Worm (Caenorhabditis elegans): ENCODE measurements around the gene F41B4.2.

The F41B4.2 gene

DNA sequence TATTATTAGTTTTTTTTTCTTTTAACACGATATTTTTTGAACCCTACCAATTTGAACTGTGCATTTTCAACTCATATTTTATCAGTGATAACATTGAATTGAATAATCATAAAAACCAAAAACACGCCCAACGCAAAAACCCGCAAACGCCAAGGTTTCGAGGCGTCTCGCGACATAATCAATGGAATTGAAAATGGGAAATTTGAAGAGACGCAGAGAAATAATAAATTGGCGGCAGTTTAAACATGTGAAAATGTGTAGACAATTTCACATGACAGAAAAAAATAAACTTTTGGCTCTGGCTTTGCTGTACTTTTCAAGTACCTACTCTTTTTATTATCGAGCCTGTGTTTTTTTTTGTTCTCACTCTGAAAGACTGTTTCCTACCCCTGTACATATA, 30.2 kb downstream of the F41B4.2 start:
- no peak for TF ChIP-seq drap-1 (GFP tag; optimal IDR thresholded peaks at IDR 0.05)
- no peak for TF ChIP-seq ceh-83 (GFP tag; optimal IDR thresholded peaks at IDR 0.05)
- TF ChIP-seq ces-1 (GFP tag; optimal IDR thresholded peaks at IDR 0.05): peak; percentile 86
- TF ChIP-seq mep-1 (tag; optimal IDR thresholded peaks at IDR 0.05): peak; percentile 16
- TF ChIP-seq elt-1 (tag; optimal IDR thresholded peaks at IDR 0.05; ENCODE audit: borderline replicate concordance, insufficient read depth): no peak
- TF ChIP-seq nhr-2 (tag; optimal IDR thresholded peaks at IDR 0.05): no peak
- TF ChIP-seq sem-2 (GFP tag; optimal IDR thresholded peaks at IDR 0.05): no peak
- TF ChIP-seq nhr-76 (tag; optimal IDR thresholded peaks at IDR 0.05): no peak
- no peak for TF ChIP-seq lin-32 (GFP tag; optimal IDR thresholded peaks at IDR 0.05)
- TF ChIP-seq pha-4 (tag; optimal IDR thresholded peaks at IDR 0.05): peak; percentile 29

ce11 chrX:6804405-6804804, 30.7 kb downstream of the F41B4.2 start:
- TF ChIP-seq mls-2 (tag; optimal IDR thresholded peaks at IDR 0.05): no peak
- TF ChIP-seq nhr-237 (tag; optimal IDR thresholded peaks at IDR 0.05): no peak
- TF ChIP-seq bed-3 (GFP tag; optimal IDR thresholded peaks at IDR 0.05): no peak
- no peak for TF ChIP-seq sem-2 (GFP tag; optimal IDR thresholded peaks at IDR 0.05)
- no peak for TF ChIP-seq nhr-2 (tag; optimal IDR thresholded peaks at IDR 0.05)
- no peak for TF ChIP-seq snpc-4 (tag; optimal IDR thresholded peaks at IDR 0.05)
- no peak for TF ChIP-seq lsy-2 (tag; optimal IDR thresholded peaks at IDR 0.05)
- no peak for TF ChIP-seq lin-32 (GFP tag; optimal IDR thresholded peaks at IDR 0.05)
- no peak for TF ChIP-seq sptf-1 (tag; optimal IDR thresholded peaks at IDR 0.05)
- TF ChIP-seq blmp-1 (tag; optimal IDR thresholded peaks at IDR 0.05): no peak
- TF ChIP-seq elt-3 (tag; optimal IDR thresholded peaks at IDR 0.05): no peak
- no peak for TF ChIP-seq unc-39 (tag; optimal IDR thresholded peaks at IDR 0.05)
- no peak for TF ChIP-seq nhr-76 (tag; optimal IDR thresholded peaks at IDR 0.05)
- no peak for TF ChIP-seq mab-5 (tag; optimal IDR thresholded peaks at IDR 0.05)
- no peak for TF ChIP-seq zip-8 (tag; optimal IDR thresholded peaks at IDR 0.05)
- no peak for TF ChIP-seq unc-62 (GFP tag; optimal IDR thresholded peaks at IDR 0.05)
- no peak for TF ChIP-seq unc-120 (tag; optimal IDR thresholded peaks at IDR 0.05; ENCODE audit: poor library complexity, severe bottlenecking)
- no peak for TF ChIP-seq ces-1 (GFP tag; optimal IDR thresholded peaks at IDR 0.05)

DNA sequence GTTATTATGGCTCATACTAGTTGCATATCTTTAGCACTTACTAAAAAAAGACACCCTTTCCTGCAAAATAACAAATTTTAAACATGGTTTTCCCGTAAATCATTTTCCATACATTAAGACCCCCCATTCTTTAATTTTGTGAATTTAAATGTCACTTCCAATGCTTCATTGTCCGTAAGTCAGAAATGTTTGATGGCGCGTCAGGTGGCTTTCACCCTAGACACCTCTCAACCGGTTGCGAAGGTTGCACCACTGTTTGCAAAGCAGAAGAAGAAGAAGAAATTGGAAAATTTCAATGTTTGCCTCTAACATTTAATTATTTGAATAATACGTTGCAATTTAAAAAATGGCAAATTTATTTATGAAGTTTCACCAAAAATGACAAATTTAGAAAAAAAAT, 33.5 kb downstream of the F41B4.2 start:
- TF ChIP-seq unc-62 (GFP tag; optimal IDR thresholded peaks at IDR 0.05): no peak
- TF ChIP-seq tbx-8 (GFP tag; optimal IDR thresholded peaks at IDR 0.05): no peak
- TF ChIP-seq M03D4.4 (tag; optimal IDR thresholded peaks at IDR 0.05): no peak
- TF ChIP-seq hlh-1 (tag; optimal IDR thresholded peaks at IDR 0.05): peak; percentile 82

DNA sequence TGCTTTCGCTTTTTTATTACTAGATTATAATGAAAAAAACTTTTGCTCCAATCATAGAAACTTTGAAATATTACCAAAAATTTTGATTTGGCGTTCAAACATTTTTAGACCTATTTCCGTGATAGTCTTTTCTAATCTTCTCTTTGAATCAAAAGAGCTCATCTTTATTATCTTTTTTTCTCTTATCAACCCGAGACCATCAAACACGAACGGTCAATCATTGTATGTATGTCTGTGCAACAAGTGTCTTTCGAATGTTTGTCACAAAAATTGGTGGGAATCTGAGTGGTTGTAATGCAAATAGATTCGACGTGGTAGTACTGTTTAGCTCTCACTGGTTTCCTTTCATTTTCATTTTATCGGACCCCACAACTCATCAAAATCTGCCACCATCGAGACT, 35.3 kb downstream of the F41B4.2 start, which contains the start of gene M03A8.3:
Gene M03A8.3, plus strand, starts transcription at position 278 of the 400 bp plus-strand sequence.
- TF ChIP-seq tbx-8 (GFP tag; optimal IDR thresholded peaks at IDR 0.05): no peak
- TF ChIP-seq drap-1 (GFP tag; optimal IDR thresholded peaks at IDR 0.05): no peak
- TF ChIP-seq lsy-2 (tag; optimal IDR thresholded peaks at IDR 0.05): no peak
- no peak for TF ChIP-seq lin-32 (GFP tag; optimal IDR thresholded peaks at IDR 0.05)
- no peak for TF ChIP-seq ceh-83 (GFP tag; optimal IDR thresholded peaks at IDR 0.05)

- TF ChIP-seq M03D4.4 (tag; optimal IDR thresholded peaks at IDR 0.05) (no peak), lin-13 (tag; optimal IDR thresholded peaks at IDR 0.05) (no peak), ham-2 (GFP tag; optimal IDR thresholded peaks at IDR 0.05) (no peak), nhr-12 (tag; optimal IDR thresholded peaks at IDR 0.05) (no peak), unc-39 (tag; optimal IDR thresholded peaks at IDR 0.05) (no peak), elt-3 (tag; optimal IDR thresholded peaks at IDR 0.05) (no peak), nhr-237 (tag; optimal IDR thresholded peaks at IDR 0.05) (no peak), elt-1 (tag; optimal IDR thresholded peaks at IDR 0.05; ENCODE audit: borderline replicate concordance, insufficient read depth) (no peak), hlh-1 (tag; optimal IDR thresholded peaks at IDR 0.05) (no peak), sptf-1 (tag; optimal IDR thresholded peaks at IDR 0.05) (no peak)
These were observed 39.1 kb downstream of the F41B4.2 start for ce11 chrX:6795843-6796521.
